Fruit fly (Drosophila melanogaster): ENCODE measurements around the gene CG15312.

Gene CG15312

dm6 chrX:10067528-10067927 is 3.1 kb downstream of the CG15312 start (continued):
- TF ChIP-seq CG11504 (tag; optimal IDR thresholded peaks at IDR 0.05) (peak; percentile 62), CG32772 (GFP tag; IDR thresholded peaks at IDR 0.05) (peak; percentile 32; the same call in 1 of the 2 replicates), Asciz (GFP tag; optimal IDR thresholded peaks at IDR 0.05) (peak; percentile 14), CG7357 (GFP tag; IDR thresholded peaks at IDR 0.05) (0 out of 3 replicates have a peak, but pooled peaks have one; percentile 13), pfk (GFP tag; optimal IDR thresholded peaks at IDR 0.05) (no peak), Dad (GFP tag; optimal IDR thresholded peaks at IDR 0.05) (no peak), CG6254 (GFP tag; optimal IDR thresholded peaks at IDR 0.05) (peak; percentile 21), vnd (GFP tag; IDR thresholded peaks at IDR 0.05; ENCODE audit: partially characterized antibody) (no peak), unc-4 (GFP tag; IDR thresholded peaks at IDR 0.05; ENCODE audit: partially characterized antibody) (no peak), CoRest (tag; optimal IDR thresholded peaks at IDR 0.05) (peak; percentile 8), CG2129 (GFP tag; IDR thresholded peaks at IDR 0.05; ENCODE audit: partially characterized antibody) (no peak), pum (GFP tag; optimal IDR thresholded peaks at IDR 0.05) (peak; percentile 19), Dll (GFP tag; IDR thresholded peaks at IDR 0.05; ENCODE audit: partially characterized antibody) (no peak), CG11085 (GFP tag; IDR thresholded peaks at IDR 0.05) (no peak), CG2875 (GFP tag; optimal IDR thresholded peaks at IDR 0.05) (peak; percentile 12), Lim3 (GFP tag; IDR thresholded peaks at IDR 0.05) (no peak), h (optimal IDR thresholded peaks at IDR 0.05) (no peak), Blimp-1 (GFP tag; optimal IDR thresholded peaks at IDR 0.05) (peak; percentile 52), dati (GFP tag; IDR thresholded peaks at IDR 0.05) (no peak), ATbp (GFP tag; optimal IDR thresholded peaks at IDR 0.05) (peak; percentile 37), CG5953 (GFP tag; IDR thresholded peaks at IDR 0.05) (no peak), CG9215 (GFP tag; IDR thresholded peaks at IDR 0.05) (0 out of 2 replicates have a peak, but pooled peaks have one; percentile 10), CG15696 (tag; optimal IDR thresholded peaks at IDR 0.05) (peak; percentile 15), CG8281 (tag; optimal IDR thresholded peaks at IDR 0.05) (no peak), Hr51 (GFP tag; optimal IDR thresholded peaks at IDR 0.05) (peak in 1 of 2 experiments; percentile 59), org-1 (GFP tag; optimal IDR thresholded peaks at IDR 0.05) (peak; percentile 10), ems (GFP tag; optimal IDR thresholded peaks at IDR 0.05) (peak; percentile 60), disco-r (GFP tag; optimal IDR thresholded peaks at IDR 0.05) (no peak), CG14860 (GFP tag; IDR thresholded peaks at IDR 0.05; ENCODE audit: partially characterized antibody) (no peak), prd (optimal IDR thresholded peaks at IDR 0.05) (no peak), prd (GFP tag; IDR thresholded peaks at IDR 0.05) (peak; percentile 79; the same call in 2 of the 3 replicates), GATAe (GFP tag; conservative IDR thresholded peaks at IDR 0.05) (no peak), CG12219 (GFP tag; optimal IDR thresholded peaks at IDR 0.05) (peak; percentile 61), wdn (GFP tag; IDR thresholded peaks at IDR 0.05) (no peak), toy (GFP tag; IDR thresholded peaks at IDR 0.05) (no peak), CG10959 (GFP tag; IDR thresholded peaks at IDR 0.05) (peak; percentile 45; the same call in 1 of the 2 replicates), CG12155 (GFP tag; optimal IDR thresholded peaks at IDR 0.05) (peak; percentile 7), CG17612 (GFP tag; IDR thresholded peaks at IDR 0.05) (no peak), gfzf (GFP tag; optimal IDR thresholded peaks at IDR 0.05) (no peak), MESR4 (GFP tag; optimal IDR thresholded peaks at IDR 0.05) (no peak), CG18476 (GFP tag; optimal IDR thresholded peaks at IDR 0.05) (no peak), CG31224 (GFP tag; IDR thresholded peaks at IDR 0.05) (no peak), Meics (GFP tag; optimal IDR thresholded peaks at IDR 0.05) (peak; percentile 30), CG34376 (GFP tag; optimal IDR thresholded peaks at IDR 0.05) (no peak), run (tag; optimal IDR thresholded peaks at IDR 0.05) (no peak), CG42726 (GFP tag; IDR thresholded peaks at IDR 0.05; ENCODE audit: partially characterized antibody) (no peak), CG32767 (GFP tag; IDR thresholded peaks at IDR 0.05) (no peak), CG13424 (tag; optimal IDR thresholded peaks at IDR 0.05) (peak; percentile 18), Opbp (GFP tag; IDR thresholded peaks at IDR 0.05; ENCODE audit: partially characterized antibody) (no peak), crc (GFP tag; optimal IDR thresholded peaks at IDR 0.05) (no peak)
